Fruit fly (Drosophila melanogaster): Measurements from ENCODE around the gene Marcal1.
A peak's percentile ranks its signal among the peaks of the same experiment; 100 is the strongest.

Marcal1 gene

dm6 chr2L:5004677-5005463 is 49.6 kb downstream of the Marcal1 start (continued):
- TF ChIP-seq Dad (GFP tag; optimal IDR thresholded peaks at IDR 0.05) (peak; percentile 94), ap (GFP tag; IDR thresholded peaks at IDR 0.05) (peak; percentile 94), MBD-R2 (GFP tag; IDR thresholded peaks at IDR 0.05) (peak; percentile 89), CG14014 (GFP tag; IDR thresholded peaks at IDR 0.05) (peak; percentile 98), cwo (GFP tag; optimal IDR thresholded peaks at IDR 0.05) (peak; percentile 95), CG4707 (GFP tag; optimal IDR thresholded peaks at IDR 0.05) (peak; percentile 80), CG7987 (GFP tag; optimal IDR thresholded peaks at IDR 0.05) (peak; percentile 89), Vsx1 (GFP tag; optimal IDR thresholded peaks at IDR 0.05) (peak; percentile 78), CG33213 (GFP tag; optimal IDR thresholded peaks at IDR 0.05) (peak; percentile 93), corto (GFP tag; optimal IDR thresholded peaks at IDR 0.05) (peak; percentile 43), Nf-YB (GFP tag; optimal IDR thresholded peaks at IDR 0.05) (peak; percentile 75), CG7372 (GFP tag; IDR thresholded peaks at IDR 0.05) (peak; percentile 94), Hey (tag; optimal IDR thresholded peaks at IDR 0.05) (peak; percentile 80), CG4282 (GFP tag; optimal IDR thresholded peaks at IDR 0.05) (peak; percentile 88), Dfd (GFP tag; optimal IDR thresholded peaks at IDR 0.05) (no peak), Bteb2 (GFP tag; optimal IDR thresholded peaks at IDR 0.05) (peak; percentile 95), CG12236 (GFP tag; optimal IDR thresholded peaks at IDR 0.05) (peak; percentile 84), Chrac-16 (GFP tag; optimal IDR thresholded peaks at IDR 0.05) (peak; percentile 90), zf30C (GFP tag; optimal IDR thresholded peaks at IDR 0.05) (no peak), HLH54F (GFP tag; optimal IDR thresholded peaks at IDR 0.05) (peak; percentile 95), ash1 (GFP tag; optimal IDR thresholded peaks at IDR 0.05) (peak; percentile 79), Ssrp (tag; optimal IDR thresholded peaks at IDR 0.05) (peak; percentile 89), H2.0 (GFP tag; IDR thresholded peaks at IDR 0.05) (peak; percentile 93), Hr3 (GFP tag; optimal IDR thresholded peaks at IDR 0.05) (peak; percentile 92), Fer1 (GFP tag; optimal IDR thresholded peaks at IDR 0.05) (peak; percentile 98), CG43689 (GFP tag; IDR thresholded peaks at IDR 0.05) (peak; percentile 88), crol (GFP tag; IDR thresholded peaks at IDR 0.05) (peak; percentile 78), dan (GFP tag; IDR thresholded peaks at IDR 0.05) (peak; percentile 78), Med (GFP tag) (peak; percentile 99), Dll (GFP tag; IDR thresholded peaks at IDR 0.05; ENCODE audit: partially characterized antibody) (no peak), lab (GFP tag; optimal IDR thresholded peaks at IDR 0.05) (peak; percentile 99), CG34376 (GFP tag; optimal IDR thresholded peaks at IDR 0.05) (peak; percentile 97), E2f1 (GFP tag; IDR thresholded peaks at IDR 0.05) (peak; percentile 95), Atf6 (GFP tag; IDR thresholded peaks at IDR 0.05) (peak; percentile 96), CG12391 (tag; optimal IDR thresholded peaks at IDR 0.05) (peak; percentile 93), eve (GFP tag; optimal IDR thresholded peaks at IDR 0.05) (no peak), CG6765 (GFP tag; optimal IDR thresholded peaks at IDR 0.05) (peak; percentile 86), nom (GFP tag; optimal IDR thresholded peaks at IDR 0.05) (peak; percentile 64), CG8388 (GFP tag; optimal IDR thresholded peaks at IDR 0.05) (peak; percentile 91), CG14667 (GFP tag; IDR thresholded peaks at IDR 0.05) (peak; percentile 95), Adf1 (GFP tag; IDR thresholded peaks at IDR 0.05) (peak; percentile 83), pum (GFP tag; optimal IDR thresholded peaks at IDR 0.05) (peak; percentile 93), cad (GFP tag; optimal IDR thresholded peaks at IDR 0.05) (no peak), mirr (GFP tag; optimal IDR thresholded peaks at IDR 0.05) (peak; percentile 84), Blimp-1 (GFP tag; optimal IDR thresholded peaks at IDR 0.05) (peak; percentile 90), ci (GFP tag; IDR thresholded peaks at IDR 0.05) (peak; percentile 97), sisA (GFP tag; IDR thresholded peaks at IDR 0.05) (peak; percentile 97), sima (GFP tag; optimal IDR thresholded peaks at IDR 0.05) (peak; percentile 87), CG8089 (GFP tag; optimal IDR thresholded peaks at IDR 0.05) (peak; percentile 87), CG7357 (GFP tag; IDR thresholded peaks at IDR 0.05) (peak; percentile 87)

Data from whole organism, embryonic.